Fruit fly (Drosophila melanogaster) S2 (cell line): ENCODE results near the gene CG1440.

Experiments used
- CG8478 ChIP-seq: fragments of >200 bp; optimal IDR thresholded peaks from 2 replicates; lab custom pipeline; 2018
- CTCF ChIP-seq, 2 experiments: fragments of >200 bp; optimal IDR thresholded peaks; 2 replicates each; lab custom pipeline; 2018

dm6 chrX:8489485-8489970 is 52.7 kb downstream of the CG1440 start, which contains the start of gene otu:
- TF ChIP-seq CG8478 (lab: Kevin White, UChicago), result no peak
- no peak for TF ChIP-seq CTCF (optimal IDR thresholded peaks at IDR 0.05; lab: Kevin White, UChicago)
